Fruit fly (Drosophila melanogaster) whole organism, embryonic: ENCODE results near the gene APC4.

ENCODE experiments used
- Antp ChIP-seq: fragments of 200-800 bp; sonication (Bioruptor generic); optimal IDR thresholded peaks from 3 replicates; lab custom pipeline; 2016; ENCODE audit warnings: missing biosample characterization, missing genetic modification characterization
- CG11398 ChIP-seq: fragments of 200-800 bp; sonication (Bioruptor generic); optimal IDR thresholded peaks from 2 replicates; lab custom pipeline; 2016; ENCODE audit warnings: missing biosample characterization, missing genetic modification characterization
- CG11456 ChIP-seq: fragments of 200-800 bp; sonication (Bioruptor generic); IDR thresholded peaks from 3 replicates; pipeline ENCODE4 v1.3.6; 2022; ENCODE audit warnings: missing biosample characterization, missing genetic modification characterization
- CG12104 ChIP-seq: fragments of 200-800 bp; sonication (Bioruptor generic); optimal IDR thresholded peaks from 3 replicates; lab custom pipeline; 2016; ENCODE audit warnings: missing biosample characterization, missing genetic modification characterization
- CG12236 ChIP-seq: fragments of 200-800 bp; sonication (Bioruptor generic); optimal IDR thresholded peaks from 2 replicates; lab custom pipeline; 2016; ENCODE audit warnings: missing biosample characterization, missing genetic modification characterization
- CG12942 ChIP-seq: fragments of 200-800 bp; sonication (Bioruptor generic); optimal IDR thresholded peaks from 3 replicates; lab custom pipeline; 2016; ENCODE audit warnings: missing biosample characterization, missing genetic modification characterization
- CG1529 ChIP-seq: fragments of 200-800 bp; sonication (Bioruptor generic); optimal IDR thresholded peaks from 3 replicates; lab custom pipeline; 2018; ENCODE audit warnings: missing biosample characterization, missing genetic modification characterization
- CG1647 ChIP-seq: fragments of 200-800 bp; sonication (Bioruptor generic); optimal IDR thresholded peaks from 3 replicates; lab custom pipeline; 2016; ENCODE audit warnings: missing biosample characterization, missing genetic modification characterization
- CG17612 ChIP-seq: fragments of 200-800 bp; sonication (Bioruptor generic); IDR thresholded peaks from 2 replicates; pipeline ENCODE4 v1.3.6; 2022; ENCODE audit warnings: missing biosample characterization, missing genetic modification characterization
- CG30403 ChIP-seq: fragments of 200-800 bp; sonication (Bioruptor generic); optimal IDR thresholded peaks from 3 replicates; lab custom pipeline; 2016; ENCODE audit warnings: missing biosample characterization, missing genetic modification characterization
- CG30431 ChIP-seq: fragments of 200-800 bp; sonication (Bioruptor generic); optimal IDR thresholded peaks from 2 replicates; lab custom pipeline; 2017; ENCODE audit warnings: missing biosample characterization, missing genetic modification characterization
- CG31224 ChIP-seq: fragments of 200-800 bp; sonication (Bioruptor generic); IDR thresholded peaks from 2 replicates; pipeline ENCODE4 v1.3.6; 2022; ENCODE audit warnings: missing biosample characterization, missing genetic modification characterization
- CG31441 ChIP-seq: fragments of 200-800 bp; sonication (Bioruptor generic); IDR thresholded peaks from 2 replicates; pipeline ENCODE4 v1.3.6; 2022; ENCODE audit warnings: missing biosample characterization, missing genetic modification characterization
- CG32767 ChIP-seq: fragments of 200-800 bp; sonication (Bioruptor generic); IDR thresholded peaks from 2 replicates; pipeline ENCODE4 v1.3.6; 2022; ENCODE audit warnings: missing biosample characterization, missing genetic modification characterization
- CG33557 ChIP-seq: fragments of 200-800 bp; sonication (Bioruptor generic); optimal IDR thresholded peaks from 2 replicates; lab custom pipeline; 2019; ENCODE audit warnings: missing biosample characterization, mild to moderate bottlenecking, missing genetic modification characterization, moderate library complexity
- CG4617 ChIP-seq: fragments of 200-800 bp; sonication (Bioruptor generic); optimal IDR thresholded peaks from 3 replicates; lab custom pipeline; 2016; ENCODE audit warnings: missing biosample characterization, missing genetic modification characterization, borderline replicate concordance
- CG4820 ChIP-seq: fragments of 200-800 bp; sonication (Bioruptor generic); optimal IDR thresholded peaks from 3 replicates; lab custom pipeline; 2016; ENCODE audit warnings: missing biosample characterization, missing genetic modification characterization
- CG5953 ChIP-seq: fragments of 200-800 bp; sonication (Bioruptor generic); IDR thresholded peaks from 2 replicates; pipeline ENCODE4 v1.3.6; 2022; ENCODE audit warnings: missing biosample characterization, missing genetic modification characterization
- CG7987 ChIP-seq: fragments of 200-800 bp; sonication (Bioruptor generic); optimal IDR thresholded peaks from 2 replicates; lab custom pipeline; 2018; ENCODE audit warnings: missing biosample characterization, mild to moderate bottlenecking, missing genetic modification characterization, moderate library complexity
- CG8290 ChIP-seq, 3 experiments: fragments of 200-800 bp; sonication (Bioruptor generic); optimal IDR thresholded peaks; 2 replicates each; lab custom pipeline; 2016 to 2019; ENCODE audit warnings: missing biosample characterization in 3 of 3, missing genetic modification characterization in 3 of 3, mild to moderate bottlenecking in 2 of 3, moderate library complexity in 1 of 3
- CG8944 ChIP-seq: fragments of 200-800 bp; sonication (Bioruptor generic); optimal IDR thresholded peaks from 3 replicates; lab custom pipeline; 2016; ENCODE audit warnings: missing biosample characterization, missing genetic modification characterization
- CHES-1-like ChIP-seq: fragments of 200-800 bp; sonication (Bioruptor generic); optimal IDR thresholded peaks from 2 replicates; lab custom pipeline; 2016; ENCODE audit warnings: missing biosample characterization, missing genetic modification characterization
- D ChIP-seq, 2 experiments: fragments of 200-800 bp in 1 of 2; fragments of >200 bp in 1 of 2; sonication (Bioruptor generic) in 1 of 2; optimal IDR thresholded peaks; 2 replicates in 1 of 2; 3 replicates in 1 of 2; lab custom pipeline; 2017; ENCODE audit warnings: mild to moderate bottlenecking in 1 of 2, missing biosample characterization in 1 of 2, missing genetic modification characterization in 1 of 2, missing genetic modification reagents in 1 of 2
- Dip2 ChIP-seq: fragments of 200-800 bp; sonication (Bioruptor generic); IDR thresholded peaks from 2 replicates; pipeline ENCODE4 v1.3.6; 2022; ENCODE audit warnings: missing biosample characterization, missing genetic modification characterization
- Fer1 ChIP-seq: fragments of 200-800 bp; sonication (Bioruptor generic); optimal IDR thresholded peaks from 2 replicates; lab custom pipeline; 2017; ENCODE audit warnings: missing biosample characterization, mild to moderate bottlenecking, missing genetic modification characterization
- Fer2 ChIP-seq: fragments of 200-800 bp; sonication (Bioruptor generic); optimal IDR thresholded peaks from 2 replicates; lab custom pipeline; 2018; ENCODE audit warnings: missing biosample characterization, mild to moderate bottlenecking, missing genetic modification characterization, moderate library complexity
- H15 ChIP-seq: fragments of 200-800 bp; sonication (Bioruptor generic); IDR thresholded peaks from 3 replicates; pipeline ENCODE4 v1.3.6; 2022; ENCODE audit warnings: missing biosample characterization, missing genetic modification characterization
- HHEX ChIP-seq: fragments of 200-800 bp; sonication (Bioruptor generic); optimal IDR thresholded peaks from 3 replicates; lab custom pipeline; 2017; ENCODE audit warnings: missing biosample characterization, mild to moderate bottlenecking, missing genetic modification characterization, missing genetic modification reagents
- Meics ChIP-seq: fragments of 200-800 bp; sonication (Bioruptor generic); optimal IDR thresholded peaks from 2 replicates; lab custom pipeline; 2017; ENCODE audit warnings: missing biosample characterization, mild to moderate bottlenecking, missing genetic modification characterization
- NK7.1 ChIP-seq: fragments of 200-800 bp; sonication (Bioruptor generic); optimal IDR thresholded peaks from 3 replicates; lab custom pipeline; 2016; ENCODE audit warnings: missing biosample characterization, missing genetic modification characterization
- ash1 ChIP-seq: fragments of 200-800 bp; sonication (Bioruptor generic); optimal IDR thresholded peaks from 2 replicates; lab custom pipeline; 2018; ENCODE audit warnings: missing biosample characterization, mild to moderate bottlenecking, missing genetic modification characterization
- cas ChIP-seq: fragments of 200-800 bp; sonication (Bioruptor generic); IDR thresholded peaks from 2 replicates; pipeline ENCODE4 v1.3.6; 2022; ENCODE audit warnings: missing biosample characterization, missing genetic modification characterization
- chinmo ChIP-seq: fragments of 200-800 bp; sonication (Bioruptor generic); IDR thresholded peaks from 4 replicates; pipeline ENCODE4 v1.3.6; 2022; ENCODE audit warnings: missing biosample characterization, missing genetic modification characterization; ENCODE audit not compliant: partially characterized antibody
- cwo ChIP-seq: fragments of 200-800 bp; sonication (Bioruptor generic); optimal IDR thresholded peaks from 3 replicates; lab custom pipeline; 2017; ENCODE audit warnings: missing biosample characterization, missing genetic modification characterization, mild to moderate bottlenecking, moderate library complexity, missing genetic modification reagents
- ewg ChIP-seq: fragments of 200-800 bp; sonication (Bioruptor generic); optimal IDR thresholded peaks from 3 replicates; lab custom pipeline; 2017; ENCODE audit warnings: mild to moderate bottlenecking, missing biosample characterization, missing genetic modification reagents, missing genetic modification characterization
- gce ChIP-seq: fragments of 200-800 bp; sonication (Bioruptor generic); IDR thresholded peaks from 3 replicates; pipeline ENCODE4 v1.3.6; 2022; ENCODE audit warnings: missing biosample characterization, missing genetic modification characterization
- gem ChIP-seq: fragments of 200-800 bp; sonication (Bioruptor generic); optimal IDR thresholded peaks from 2 replicates; lab custom pipeline; 2019; ENCODE audit warnings: missing biosample characterization, mild to moderate bottlenecking, missing genetic modification characterization, moderate library complexity
- grau ChIP-seq: fragments of 200-800 bp; optimal IDR thresholded peaks from 3 replicates; lab custom pipeline; 2019; ENCODE audit warnings: missing biosample characterization, mild to moderate bottlenecking, missing genetic modification characterization, moderate library complexity
- gro ChIP-seq: fragments of 200-800 bp; sonication (Bioruptor generic); optimal IDR thresholded peaks from 2 replicates; lab custom pipeline; 2016; ENCODE audit warnings: missing biosample characterization, missing genetic modification characterization
- ham ChIP-seq: fragments of 200-800 bp; sonication (Bioruptor generic); IDR thresholded peaks from 2 replicates; pipeline ENCODE4 v1.3.6; 2022; ENCODE audit warnings: missing biosample characterization, missing genetic modification characterization
- hbn ChIP-seq: fragments of 200-800 bp; sonication (Bioruptor generic); IDR thresholded peaks from 2 replicates; pipeline ENCODE4 v1.3.6; 2022; ENCODE audit warnings: missing biosample characterization, missing genetic modification characterization; ENCODE audit not compliant: partially characterized antibody
- hkb ChIP-seq, 2 experiments: fragments of 200-800 bp in 1 of 2; fragments of >200 bp in 1 of 2; sonication (Bioruptor generic) in 1 of 2; IDR thresholded peaks in 1 of 2; optimal IDR thresholded peaks in 1 of 2; 2 replicates each; pipeline versions ENCODE4 v1.3.6 to Lab custom; 2017 to 2022; ENCODE audit warnings: missing biosample characterization in 1 of 2, missing genetic modification characterization in 1 of 2
- insv ChIP-seq, 2 experiments: fragments of 200-800 bp; sonication (Bioruptor generic); optimal IDR thresholded peaks; 3 replicates each; lab custom pipeline; 2016 to 2018; ENCODE audit warnings: missing biosample characterization in 2 of 2, missing genetic modification characterization in 2 of 2
- inv ChIP-seq: fragments of 200-800 bp; sonication (Bioruptor generic); IDR thresholded peaks from 2 replicates; pipeline ENCODE4 v1.3.6; 2022; ENCODE audit warnings: missing biosample characterization, missing genetic modification characterization; ENCODE audit not compliant: partially characterized antibody
- lbe ChIP-seq: fragments of 200-800 bp; sonication (Bioruptor generic); optimal IDR thresholded peaks from 2 replicates; lab custom pipeline; 2016; ENCODE audit warnings: missing biosample characterization, mild to moderate bottlenecking, missing genetic modification characterization
- pzg ChIP-seq: fragments of 200-800 bp; sonication (Bioruptor generic); optimal IDR thresholded peaks from 3 replicates; lab custom pipeline; 2018; ENCODE audit warnings: missing biosample characterization, mild to moderate bottlenecking, missing genetic modification characterization, moderate library complexity
- ranshi ChIP-seq: fragments of 200-800 bp; sonication (Bioruptor generic); IDR thresholded peaks from 2 replicates; pipeline ENCODE4 v1.3.6; 2022; ENCODE audit warnings: missing biosample characterization, missing genetic modification characterization
- slbo ChIP-seq: fragments of 200-800 bp; sonication (Bioruptor generic); IDR thresholded peaks from 2 replicates; pipeline ENCODE4 v1.3.6; 2022; ENCODE audit warnings: missing biosample characterization, missing genetic modification characterization
- tna ChIP-seq: fragments of 200-800 bp; sonication (Bioruptor generic); IDR thresholded peaks from 2 replicates; pipeline ENCODE4 v1.3.6; 2022; ENCODE audit warnings: missing biosample characterization, missing genetic modification characterization; ENCODE audit not compliant: partially characterized antibody

Gene APC4

dm6 chrX:9080962-9081361, 1.8 kb upstream of the APC4 start, which contains the start of the genes CG7246 and HP1b (continued):
- TF ChIP-seq CG8290 (GFP tag; optimal IDR thresholded peaks at IDR 0.05; lab: Kevin White, UChicago) (peak; percentile 56), CG8290 (tag; optimal IDR thresholded peaks at IDR 0.05; lab: Kevin White, UChicago) (no peak), CG11456 (GFP tag; lab: Robert Waterston, UW) (peak; percentile 67; the same call in 1 of the 3 replicates), Fer2 (peak; percentile 55), tna (GFP tag; lab: Robert Waterston, UW) (no peak), CG4617 (peak; percentile 64), Dip2 (GFP tag; lab: Robert Waterston, UW) (no peak), NK7.1 (no peak), hbn (GFP tag; lab: Robert Waterston, UW) (peak; percentile 75; the same call in 1 of the 2 replicates), Antp (GFP tag; lab: Kevin White, UChicago) (peak; percentile 51), gro (GFP tag; lab: Kevin White, UChicago) (peak; percentile 17), grau (tag; lab: Kevin White, UChicago) (peak; percentile 69), H15 (peak; percentile 66; the same call in 1 of the 3 replicates), ewg (GFP tag; lab: Kevin White, UChicago) (peak; percentile 64), CG12942 (peak; percentile 56), CG7987 (GFP tag; lab: Kevin White, UChicago) (peak; percentile 44), inv (GFP tag; lab: Robert Waterston, UW) (peak; percentile 52; the same call in 1 of the 2 replicates), ham (no peak), CHES-1-like (GFP tag; lab: Kevin White, UChicago) (peak; percentile 66), CG12104 (GFP tag; lab: Kevin White, UChicago) (peak; percentile 40), gce (GFP tag; lab: Robert Waterston, UW) (no peak), CG32767 (GFP tag; lab: Robert Waterston, UW) (0 out of 2 replicates have a peak, but pooled peaks have one; percentile 38), CG33557 (GFP tag; lab: Kevin White, UChicago) (peak; percentile 51), slbo (GFP tag; lab: Robert Waterston, UW) (peak; percentile 82), cwo (GFP tag; lab: Kevin White, UChicago) (peak; percentile 77), CG1647 (GFP tag; lab: Kevin White, UChicago) (peak; percentile 1), lbe (GFP tag; lab: Kevin White, UChicago) (peak; percentile 70), CG12236 (GFP tag; lab: Kevin White, UChicago) (no peak), CG4820 (peak; percentile 54), CG11398 (GFP tag; lab: Kevin White, UChicago) (peak; percentile 2), CG31441 (GFP tag; lab: Robert Waterston, UW) (peak; percentile 69), CG1529 (GFP tag; lab: Kevin White, UChicago) (peak; percentile 37), gem (tag; lab: Kevin White, UChicago) (peak; percentile 83), CG30403 (GFP tag; lab: Kevin White, UChicago) (peak; percentile 74), CG8944 (GFP tag; lab: Kevin White, UChicago) (no peak), cas (GFP tag; lab: Robert Waterston, UW) (0 out of 2 replicates have a peak, but pooled peaks have one; percentile 28), CG5953 (GFP tag; lab: Robert Waterston, UW) (peak; percentile 24; the same call in 1 of the 2 replicates), chinmo (GFP tag; lab: Robert Waterston, UW) (no peak), insv (GFP tag; optimal IDR thresholded peaks at IDR 0.05; lab: Kevin White, UChicago) (peak in 1 of 2 experiments; percentile 12), hkb (optimal IDR thresholded peaks at IDR 0.05; lab: Kevin White, UChicago) (no peak), hkb (GFP tag; IDR thresholded peaks at IDR 0.05; lab: Robert Waterston, UW) (peak; percentile 70), ash1 (GFP tag; lab: Kevin White, UChicago) (no peak), CG30431 (GFP tag; lab: Kevin White, UChicago) (peak; percentile 10), ranshi (GFP tag; lab: Robert Waterston, UW) (peak; percentile 65; the same call in 1 of the 2 replicates), Fer1 (GFP tag; lab: Kevin White, UChicago) (peak; percentile 68), D (optimal IDR thresholded peaks at IDR 0.05; lab: Kevin White, UChicago) (no peak), D (GFP tag; optimal IDR thresholded peaks at IDR 0.05; lab: Kevin White, UChicago) (peak; percentile 36), HHEX (GFP tag; lab: Kevin White, UChicago) (peak; percentile 57), Meics (GFP tag; lab: Kevin White, UChicago) (peak; percentile 65), CG17612 (GFP tag; lab: Robert Waterston, UW) (no peak), pzg (GFP tag; lab: Kevin White, UChicago) (peak; percentile 40), CG31224 (peak; percentile 64)
